Worm (Caenorhabditis elegans): ENCODE results near the gene R05D3.12.

The R05D3.12 gene

DNA sequence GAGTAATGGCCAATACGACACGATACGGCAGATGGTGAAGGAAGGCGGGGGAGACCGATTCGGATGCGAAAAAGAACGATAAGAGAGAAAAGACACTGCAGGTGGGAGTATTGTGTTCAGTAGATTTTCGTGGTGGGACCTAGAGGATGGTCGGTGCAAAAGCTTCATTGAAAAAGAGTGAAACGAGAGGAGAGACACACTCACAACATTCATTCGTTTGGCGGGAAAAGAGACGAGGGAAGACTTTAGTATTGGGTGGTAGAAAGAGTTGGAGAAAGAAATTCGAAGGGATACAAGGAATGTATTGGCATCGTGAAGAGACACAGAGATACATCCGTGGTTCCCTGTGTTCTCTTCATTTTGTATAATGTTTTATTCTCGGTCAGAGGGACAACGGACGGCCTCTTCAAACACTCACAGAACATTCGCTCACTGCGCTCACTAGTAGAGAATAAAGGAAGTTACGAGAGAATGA lies 24.3 kb upstream of the R05D3.12 start (continued):
- TF ChIP-seq egl-27 (tag; optimal IDR thresholded peaks at IDR 0.05) (no peak), zag-1 (tag; optimal IDR thresholded peaks at IDR 0.05) (peak; percentile 51), mbf-1 (tag; optimal IDR thresholded peaks at IDR 0.05) (no peak), dmd-4 (tag; optimal IDR thresholded peaks at IDR 0.05) (peak; percentile 25), blmp-1 (tag; optimal IDR thresholded peaks at IDR 0.05; ENCODE audit: insufficient read depth) (peak; percentile 48), nhr-237 (tag; optimal IDR thresholded peaks at IDR 0.05) (no peak), gmeb-1 (tag; optimal IDR thresholded peaks at IDR 0.05) (peak; percentile 31), crh-2 (tag; optimal IDR thresholded peaks at IDR 0.05) (peak; percentile 91), ztf-11 (tag; optimal IDR thresholded peaks at IDR 0.05) (no peak), nhr-77 (tag; optimal IDR thresholded peaks at IDR 0.05) (no peak)

DNA sequence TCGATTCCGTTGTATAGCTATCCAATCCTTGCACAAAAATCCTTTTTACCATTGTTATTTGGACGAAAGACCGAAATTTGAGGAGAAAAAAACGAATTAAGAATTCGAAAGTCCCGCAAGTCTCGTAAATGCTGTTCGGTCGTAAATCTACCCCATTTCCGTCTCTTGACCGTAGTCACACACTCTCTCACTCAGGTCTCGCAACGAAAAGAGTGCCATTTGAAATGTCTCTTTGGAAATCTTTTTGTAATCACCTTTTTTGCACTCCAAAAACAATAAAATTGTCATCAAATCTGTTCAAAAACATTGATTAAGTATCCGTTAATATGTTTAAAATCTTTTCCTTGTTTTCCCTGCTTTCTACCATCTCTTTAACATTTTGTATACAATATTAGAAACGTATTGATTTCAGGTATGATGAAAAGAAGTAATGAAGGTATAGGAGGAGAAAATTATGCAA lies 22.5 kb upstream of the R05D3.12 start, which contains the start of the genes R05D3.8 and rfp-1:
TSS of gene R05D3.8 (minus strand) at position 115 of the 460 bp plus-strand sequence.
TSS of gene rfp-1 (plus strand) at position 410 of the 460 bp plus-strand sequence.
- TF ChIP-seq ztf-11 (tag; optimal IDR thresholded peaks at IDR 0.05) (no peak), ceh-16 (tag; optimal IDR thresholded peaks at IDR 0.05) (peak; percentile 34), lin-11 (tag; optimal IDR thresholded peaks at IDR 0.05) (peak; percentile 63), nhr-6 (tag; optimal IDR thresholded peaks at IDR 0.05) (peak; percentile 34), nhr-237 (tag; optimal IDR thresholded peaks at IDR 0.05) (no peak), ztf-1 (GFP tag; conservative IDR thresholded peaks at IDR 0.05) (no peak), ama-1 (optimal IDR thresholded peaks at IDR 0.05) (peak; percentile 67), aly-2 (tag; optimal IDR thresholded peaks at IDR 0.05) (no peak), fos-1 (tag; optimal IDR thresholded peaks at IDR 0.05) (peak; percentile 72), snpc-4 (tag; optimal IDR thresholded peaks at IDR 0.05) (no peak), gmeb-1 (tag; optimal IDR thresholded peaks at IDR 0.05) (peak; percentile 85), mbf-1 (tag; optimal IDR thresholded peaks at IDR 0.05) (no peak), nhr-11 (tag; optimal IDR thresholded peaks at IDR 0.05) (no peak), R02D3.7 (tag; optimal IDR thresholded peaks at IDR 0.05) (peak; percentile 97), mab-5 (tag; optimal IDR thresholded peaks at IDR 0.05) (peak; percentile 63), elt-1 (tag; optimal IDR thresholded peaks at IDR 0.05) (no peak), ztf-4 (tag; optimal IDR thresholded peaks at IDR 0.05) (no peak), peb-1 (tag; optimal IDR thresholded peaks at IDR 0.05) (no peak), sma-3 (GFP tag; optimal IDR thresholded peaks at IDR 0.05) (peak; percentile 69), nhr-25 (tag; optimal IDR thresholded peaks at IDR 0.05) (peak; percentile 76), Y55F3AM.14 (GFP tag; optimal IDR thresholded peaks at IDR 0.05) (no peak), ceh-82 (tag; optimal IDR thresholded peaks at IDR 0.05) (no peak), C34F6.9 (tag; optimal IDR thresholded peaks at IDR 0.05) (peak; percentile 89), elt-3 (tag; optimal IDR thresholded peaks at IDR 0.05) (no peak), lin-39 (tag; optimal IDR thresholded peaks at IDR 0.05) (no peak), mdl-1 (tag; optimal IDR thresholded peaks at IDR 0.05) (no peak), skn-1 (tag; optimal IDR thresholded peaks at IDR 0.05) (no peak), nhr-10 (tag; optimal IDR thresholded peaks at IDR 0.05) (no peak), crh-2 (tag; optimal IDR thresholded peaks at IDR 0.05) (peak; percentile 88), sem-4 (tag; optimal IDR thresholded peaks at IDR 0.05) (peak; percentile 43), unc-55 (GFP tag; optimal IDR thresholded peaks at IDR 0.05) (peak; percentile 92), nhr-12 (tag; optimal IDR thresholded peaks at IDR 0.05) (no peak), sma-9 (GFP tag; optimal IDR thresholded peaks at IDR 0.05) (peak; percentile 74), sma-9 (tag; optimal IDR thresholded peaks at IDR 0.05) (no peak), zag-1 (tag; optimal IDR thresholded peaks at IDR 0.05) (peak; percentile 24), blmp-1 (tag; optimal IDR thresholded peaks at IDR 0.05; ENCODE audit: insufficient read depth) (no peak), nhr-23 (tag; optimal IDR thresholded peaks at IDR 0.05) (no peak), ZK546.5 (tag; optimal IDR thresholded peaks at IDR 0.05) (peak; percentile 44), alr-1 (tag; optimal IDR thresholded peaks at IDR 0.05) (no peak), nhr-21 (tag; optimal IDR thresholded peaks at IDR 0.05) (peak; percentile 65), dmd-4 (tag; optimal IDR thresholded peaks at IDR 0.05) (no peak), lsy-2 (tag; optimal IDR thresholded peaks at IDR 0.05) (peak; percentile 97 to 99), egl-27 (tag; optimal IDR thresholded peaks at IDR 0.05) (peak; percentile 12), unc-62 (GFP tag; optimal IDR thresholded peaks at IDR 0.05) (no peak), unc-39 (tag; optimal IDR thresholded peaks at IDR 0.05) (no peak), lin-13 (GFP tag; optimal IDR thresholded peaks at IDR 0.05) (peak; percentile 87), nhr-129 (tag; optimal IDR thresholded peaks at IDR 0.05) (peak; percentile 95), F13H6.1 (tag; optimal IDR thresholded peaks at IDR 0.05) (peak; percentile 44), nhr-77 (tag; optimal IDR thresholded peaks at IDR 0.05) (no peak)

All from whole organism, L2 larva.